Fruit fly (Drosophila melanogaster): Measurements from ENCODE around the gene SpdS.

DNA sequence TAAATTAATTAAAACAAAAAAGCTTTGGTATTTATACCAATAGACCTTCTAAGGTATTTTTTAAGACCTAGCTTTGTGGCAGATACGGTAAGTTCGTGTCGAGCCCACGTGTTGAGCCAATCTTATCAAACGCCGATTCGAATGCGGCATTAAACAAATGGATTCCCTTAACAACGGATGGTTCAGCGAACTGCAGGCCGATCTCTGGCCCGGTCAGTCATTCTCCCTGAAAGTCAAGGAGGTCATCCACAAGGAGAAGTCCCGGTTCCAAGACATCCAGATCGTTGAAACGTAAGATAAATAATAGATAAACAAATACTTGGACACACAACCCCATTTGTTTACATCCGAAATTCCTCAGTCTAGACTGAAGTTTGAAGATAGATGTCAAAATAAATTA lies at the start of gene SpdS:
- TF ChIP-seq vri (GFP tag; optimal IDR thresholded peaks at IDR 0.05) (no peak), CG10631 (GFP tag; optimal IDR thresholded peaks at IDR 0.05) (no peak), CG15336 (GFP tag; IDR thresholded peaks at IDR 0.05) (no peak), CG6276 (GFP tag; optimal IDR thresholded peaks at IDR 0.05) (no peak), CG10669 (GFP tag; optimal IDR thresholded peaks at IDR 0.05) (no peak)

All from whole organism, prepupa.